Worm (Caenorhabditis elegans) whole organism, L1 larva: ENCODE data around the gene Y45F3A.5.

Experiments
- C34B4.2 ChIP-seq: sonication (generic microtip); optimal IDR thresholded peaks from 2 replicates; lab custom pipeline; 2017; ENCODE audit warnings: mild to moderate bottlenecking, missing genetic modification characterization, missing compliant biosample characterization
- ceh-8 ChIP-seq: fragments of 200-800 bp; sonication (Bioruptor generic); optimal IDR thresholded peaks from 2 replicates; lab custom pipeline; 2018; ENCODE audit warnings: mild to moderate bottlenecking, missing genetic modification characterization, moderate library complexity, missing compliant biosample characterization
- ceh-82 ChIP-seq, 3 experiments: fragments of 150-350 bp in 1 of 3; sonication (generic microtip) in 2 of 3; optimal IDR thresholded peaks; 2 replicates each; lab custom pipeline; 2014 to 2017; ENCODE audit warnings: missing biosample characterization in 3 of 3, missing genetic modification characterization in 3 of 3
- ceh-90 ChIP-seq: sonication (generic microtip); optimal IDR thresholded peaks from 2 replicates; lab custom pipeline; 2016; ENCODE audit warnings: missing genetic modification characterization, missing compliant biosample characterization
- dsc-1 ChIP-seq: sonication (generic microtip); optimal IDR thresholded peaks from 2 replicates; lab custom pipeline; 2016; ENCODE audit warnings: mild to moderate bottlenecking, missing genetic modification characterization, missing compliant biosample characterization
- efl-1 ChIP-seq, 4 experiments: fragments of 150-350 bp; optimal IDR thresholded peaks in 3 of 4; peaks in 1 of 4; 1 replicate in 1 of 4; 2 replicates in 3 of 4; lab custom pipeline; 2014; ENCODE audit warnings: missing biosample characterization in 2 of 4, missing genetic modification characterization in 2 of 4, missing genetic modification reagents in 2 of 4
- egl-13 ChIP-seq: sonication (generic microtip); optimal IDR thresholded peaks from 2 replicates; lab custom pipeline; 2016; ENCODE audit warnings: missing genotype, missing genetic modification reagents, missing genetic modification characterization, missing compliant biosample characterization
- elt-2 ChIP-seq: sonication (generic microtip); optimal IDR thresholded peaks from 2 replicates; lab custom pipeline; 2016; ENCODE audit warnings: missing genetic modification characterization, mild to moderate bottlenecking, inconsistent platforms, missing compliant biosample characterization, missing genetic modification reagents
- ets-5 ChIP-seq: fragments of 200-800 bp; sonication (Bioruptor generic); IDR thresholded peaks from 2 replicates; pipeline ENCODE4 v1.3.6; 2022; ENCODE audit warnings: missing genetic modification characterization, missing compliant biosample characterization
- fkh-10 ChIP-seq: sonication (generic microtip); optimal IDR thresholded peaks from 2 replicates; lab custom pipeline; 2017; ENCODE audit warnings: missing biosample characterization, missing genetic modification reagents, missing genetic modification characterization
- fkh-8 ChIP-seq: sonication (generic microtip); optimal IDR thresholded peaks from 2 replicates; lab custom pipeline; 2016; ENCODE audit warnings: mild to moderate bottlenecking, missing genetic modification characterization, missing compliant biosample characterization
- hlh-17 ChIP-seq: fragments of 200-800 bp; sonication (Bioruptor generic); optimal IDR thresholded peaks from 2 replicates; lab custom pipeline; 2018; ENCODE audit warnings: missing genetic modification characterization, mild to moderate bottlenecking, missing compliant biosample characterization, moderate library complexity, borderline replicate concordance
- hpl-2 ChIP-seq: fragments of 150-350 bp; optimal IDR thresholded peaks from 2 replicates; lab custom pipeline; 2014; ENCODE audit warnings: missing biosample characterization, missing genetic modification reagents, missing genetic modification characterization
- lin-14 ChIP-seq: fragments of 200-800 bp; sonication (Bioruptor generic); optimal IDR thresholded peaks from 2 replicates; lab custom pipeline; 2018; ENCODE audit warnings: mild to moderate bottlenecking, missing genetic modification characterization, moderate library complexity, missing compliant biosample characterization
- lin-35 ChIP-seq, 2 experiments: fragments of 150-350 bp; optimal IDR thresholded peaks; 2 replicates each; lab custom pipeline; 2014; ENCODE audit warnings: missing biosample characterization in 2 of 2, missing genetic modification characterization in 2 of 2, missing genetic modification reagents in 2 of 2
- lin-39 ChIP-seq: fragments of 150-350 bp; optimal IDR thresholded peaks from 2 replicates; lab custom pipeline; 2014; ENCODE audit warnings: missing biosample characterization, missing genetic modification reagents, missing genetic modification characterization
- lir-3 ChIP-seq: sonication (generic microtip); optimal IDR thresholded peaks from 2 replicates; lab custom pipeline; 2016; ENCODE audit warnings: mild to moderate bottlenecking, missing genetic modification characterization, moderate library complexity, missing compliant biosample characterization; ENCODE audit not compliant: poor library complexity
- lsy-2 ChIP-seq, 2 experiments: fragments of 150-350 bp; optimal IDR thresholded peaks; 2 replicates each; lab custom pipeline; 2014; ENCODE audit warnings: missing biosample characterization in 2 of 2, missing genetic modification characterization in 2 of 2
- mab-9 ChIP-seq: fragments of 200-800 bp; sonication (Bioruptor generic); IDR thresholded peaks from 2 replicates; pipeline ENCODE4 v1.3.6; 2022; ENCODE audit warnings: missing genetic modification reagents, missing genetic modification characterization, missing compliant biosample characterization
- mdl-1 ChIP-seq, 2 experiments: fragments of 150-350 bp; optimal IDR thresholded peaks; 2 replicates each; lab custom pipeline; 2014 to 2017; ENCODE audit warnings: missing biosample characterization in 2 of 2, missing genetic modification characterization in 2 of 2, inconsistent platforms in 1 of 2
- mep-1 ChIP-seq: fragments of 150-350 bp; optimal IDR thresholded peaks from 2 replicates; lab custom pipeline; 2014; ENCODE audit warnings: missing biosample characterization, missing genetic modification characterization
- nhr-237 ChIP-seq: fragments of 150-350 bp; optimal IDR thresholded peaks from 2 replicates; lab custom pipeline; 2014; ENCODE audit warnings: missing biosample characterization, missing genetic modification characterization
- nhr-47 ChIP-seq: sonication (generic microtip); optimal IDR thresholded peaks from 2 replicates; lab custom pipeline; 2016; ENCODE audit warnings: mild to moderate bottlenecking, missing genetic modification characterization, moderate library complexity, missing compliant biosample characterization
- nhr-71 ChIP-seq: sonication (generic microtip); optimal IDR thresholded peaks from 2 replicates; lab custom pipeline; 2016; ENCODE audit warnings: mild to moderate bottlenecking, missing genetic modification characterization, moderate library complexity, missing compliant biosample characterization
- nhr-84 ChIP-seq: sonication (generic microtip); optimal IDR thresholded peaks from 2 replicates; lab custom pipeline; 2017; ENCODE audit warnings: missing biosample characterization, missing genetic modification characterization
- nhr-85 ChIP-seq: sonication (generic microtip); peaks from one replicate; lab custom pipeline; 2016; ENCODE audit warnings: missing genetic modification characterization, inconsistent platforms, missing compliant biosample characterization
- nhr-90 ChIP-seq: sonication (generic microtip); optimal IDR thresholded peaks from 2 replicates; lab custom pipeline; 2016; ENCODE audit warnings: mild to moderate bottlenecking, missing genetic modification characterization, missing compliant biosample characterization; ENCODE audit not compliant: poor library complexity
- rnt-1 ChIP-seq: sonication (generic microtip); optimal IDR thresholded peaks from 2 replicates; lab custom pipeline; 2016; ENCODE audit warnings: mild to moderate bottlenecking, missing genetic modification characterization, moderate library complexity, missing compliant biosample characterization
- snpc-4 ChIP-seq: fragments of 150-350 bp; optimal IDR thresholded peaks from 2 replicates; lab custom pipeline; 2014; ENCODE audit warnings: missing biosample characterization, missing genetic modification characterization
- sptf-1 ChIP-seq: fragments of 150-350 bp; optimal IDR thresholded peaks from 2 replicates; lab custom pipeline; 2014; ENCODE audit warnings: missing biosample characterization, missing genetic modification characterization
- sup-37 ChIP-seq: fragments of 200-800 bp; sonication (Bioruptor generic); optimal IDR thresholded peaks from 2 replicates; lab custom pipeline; 2018; ENCODE audit warnings: mild to moderate bottlenecking, missing genetic modification characterization, missing compliant biosample characterization
- swsn-7 ChIP-seq: sonication (generic microtip); optimal IDR thresholded peaks from 2 replicates; lab custom pipeline; 2016; ENCODE audit warnings: missing genetic modification characterization, missing compliant biosample characterization
- unc-130 ChIP-seq: fragments of 150-350 bp; optimal IDR thresholded peaks from 2 replicates; lab custom pipeline; 2017; ENCODE audit warnings: missing biosample characterization, missing genetic modification characterization, inconsistent platforms
- unc-86 ChIP-seq: sonication (generic microtip); optimal IDR thresholded peaks from 2 replicates; lab custom pipeline; 2016; ENCODE audit warnings: missing genetic modification characterization, missing compliant biosample characterization
- unc-98 ChIP-seq: fragments of 200-800 bp; sonication (Bioruptor generic); IDR thresholded peaks from 2 replicates; pipeline ENCODE4 v1.3.6; 2022; ENCODE audit warnings: missing genetic modification characterization, missing compliant biosample characterization
- zip-4 ChIP-seq: fragments of 200-800 bp; sonication (Bioruptor generic); optimal IDR thresholded peaks from 2 replicates; lab custom pipeline; 2018; ENCODE audit warnings: mild to moderate bottlenecking, missing genetic modification characterization, moderate library complexity, missing compliant biosample characterization
- ztf-11 ChIP-seq, 2 experiments: sonication (generic microtip); optimal IDR thresholded peaks; 2 replicates each; lab custom pipeline; 2016 to 2017; ENCODE audit warnings: missing genetic modification characterization in 2 of 2, missing biosample characterization in 1 of 2, missing compliant biosample characterization in 1 of 2
- ztf-4 ChIP-seq: fragments of 150-350 bp; optimal IDR thresholded peaks from 2 replicates; lab custom pipeline; 2014; ENCODE audit warnings: missing biosample characterization, missing genetic modification characterization

Y45F3A.5 gene

DNA sequence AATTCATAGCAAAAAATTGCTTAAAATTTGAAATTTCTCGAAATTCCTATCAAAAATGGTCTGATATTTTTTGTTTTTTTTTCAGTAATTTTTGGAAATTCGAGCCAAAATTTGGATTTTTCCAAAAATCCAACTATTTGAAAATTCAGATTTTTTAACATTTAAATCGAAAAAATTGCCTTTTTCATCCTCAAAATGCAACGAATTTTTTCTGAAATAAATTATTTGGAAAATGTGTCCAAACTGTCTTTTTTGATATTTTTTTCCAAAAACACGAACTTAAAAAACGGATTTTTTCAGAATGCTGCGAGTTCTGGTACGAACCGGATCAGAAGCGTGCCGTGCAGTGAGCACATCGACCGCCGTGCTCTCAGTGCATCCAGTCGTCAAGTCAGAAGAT lies 29.0 kb upstream of the Y45F3A.5 start, which contains the start of gene mrpl-22:
TSS of gene mrpl-22 (plus strand) at position 301 of the 400 bp plus-strand sequence.
- TF ChIP-seq C34B4.2 (no peak), ceh-90 (tag; lab: Kevin White, UChicago) (no peak)

DNA sequence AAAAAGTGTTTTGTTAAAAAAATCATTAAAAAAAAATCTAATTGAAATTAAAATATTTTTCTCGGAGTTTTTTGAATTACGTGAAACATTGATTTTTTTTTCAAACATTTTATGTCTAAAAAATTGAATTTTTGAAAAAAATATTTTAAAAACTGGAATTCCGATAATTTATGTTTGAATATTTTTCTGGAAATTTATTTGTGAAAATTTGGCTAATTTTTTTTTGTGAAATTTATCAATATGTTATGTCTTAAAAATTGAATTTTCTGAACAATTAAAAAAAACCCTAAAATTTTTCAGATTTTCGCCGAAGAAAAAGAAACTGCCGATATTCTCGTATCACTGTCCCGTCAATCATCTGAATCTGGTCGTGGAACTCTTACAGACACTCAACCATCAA lies 26.2 kb upstream of the Y45F3A.5 start, which contains the start of gene Y39A1A.24:
TSS of gene Y39A1A.24 (plus strand) at position 301 of the 400 bp plus-strand sequence.
- TF ChIP-seq nhr-237 = no peak
- TF ChIP-seq mab-9 (GFP tag; lab: Robert Waterston, UW) = no peak
- TF ChIP-seq sup-37 (GFP tag; lab: Kevin White, UChicago) = no peak
- TF ChIP-seq sptf-1 (tag; lab: Kevin White, UChicago) = no peak

DNA sequence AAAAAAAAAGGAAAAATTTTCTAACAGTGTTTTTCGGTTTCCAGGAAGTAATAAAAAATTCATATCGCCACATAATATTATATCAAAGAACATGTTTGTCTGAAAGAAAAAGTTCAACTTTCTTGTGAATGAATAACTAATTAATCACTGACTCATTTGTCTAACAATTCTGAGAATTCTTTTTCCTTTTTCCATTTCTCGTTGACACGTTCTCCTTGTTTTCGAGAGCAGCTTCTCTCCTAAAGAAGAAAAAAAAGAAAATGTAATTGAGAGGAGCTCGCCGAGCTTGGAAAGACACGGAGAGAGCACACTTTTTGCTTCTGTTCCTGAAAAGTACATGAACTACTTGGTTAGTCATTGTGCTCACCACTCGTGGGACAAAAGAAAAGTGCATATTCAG lies 22.0 kb upstream of the Y45F3A.5 start:
- TF ChIP-seq nhr-90 (tag; lab: Kevin White, UChicago) (no peak), egl-13 (tag; lab: Kevin White, UChicago) (peak; percentile 13), nhr-47 (tag; lab: Kevin White, UChicago) (peak; percentile 36), fkh-10 (no peak), hpl-2 (GFP tag; lab: Kevin White, UChicago) (no peak), efl-1 (optimal IDR thresholded peaks at IDR 0.05; lab: Kevin White, UChicago) (no peak), efl-1 (GFP tag; optimal IDR thresholded peaks at IDR 0.05 in 1 of 2; lab: Kevin White, UChicago) (peak in 1 of 2 experiments; percentile 86), dsc-1 (peak; percentile 69), unc-86 (tag; lab: Kevin White, UChicago) (peak; percentile 51), zip-4 (no peak), ceh-82 (tag; optimal IDR thresholded peaks at IDR 0.05; lab: Kevin White, UChicago) (no peak), ceh-8 (GFP tag; lab: Kevin White, UChicago) (no peak), rnt-1 (tag; lab: Kevin White, UChicago) (no peak), nhr-85 (tag; lab: Kevin White, UChicago) (no peak), nhr-84 (tag; lab: Kevin White, UChicago) (no peak), nhr-71 (tag; lab: Kevin White, UChicago) (peak; percentile 41), ztf-4 (tag; lab: Kevin White, UChicago) (no peak), sup-37 (GFP tag; lab: Kevin White, UChicago) (no peak), fkh-8 (tag; lab: Kevin White, UChicago) (peak; percentile 54), mep-1 (tag; lab: Kevin White, UChicago) (no peak), elt-2 (tag; lab: Kevin White, UChicago) (no peak), lin-14 (GFP tag; lab: Kevin White, UChicago) (no peak), mdl-1 (tag; optimal IDR thresholded peaks at IDR 0.05; lab: Kevin White, UChicago) (no peak), lin-35 (GFP tag; optimal IDR thresholded peaks at IDR 0.05; lab: Kevin White, UChicago) (no peak), mab-9 (GFP tag; lab: Robert Waterston, UW) (no peak), hlh-17 (GFP tag; lab: Kevin White, UChicago) (no peak), ceh-90 (tag; lab: Kevin White, UChicago) (no peak), ztf-11 (tag; optimal IDR thresholded peaks at IDR 0.05; lab: Kevin White, UChicago) (no peak), lsy-2 (tag; optimal IDR thresholded peaks at IDR 0.05; lab: Kevin White, UChicago) (no peak), ets-5 (no peak), lir-3 (tag; lab: Kevin White, UChicago) (no peak), unc-130 (tag; lab: Kevin White, UChicago) (no peak), lin-39 (tag; lab: Kevin White, UChicago) (no peak), C34B4.2 (no peak)

DNA sequence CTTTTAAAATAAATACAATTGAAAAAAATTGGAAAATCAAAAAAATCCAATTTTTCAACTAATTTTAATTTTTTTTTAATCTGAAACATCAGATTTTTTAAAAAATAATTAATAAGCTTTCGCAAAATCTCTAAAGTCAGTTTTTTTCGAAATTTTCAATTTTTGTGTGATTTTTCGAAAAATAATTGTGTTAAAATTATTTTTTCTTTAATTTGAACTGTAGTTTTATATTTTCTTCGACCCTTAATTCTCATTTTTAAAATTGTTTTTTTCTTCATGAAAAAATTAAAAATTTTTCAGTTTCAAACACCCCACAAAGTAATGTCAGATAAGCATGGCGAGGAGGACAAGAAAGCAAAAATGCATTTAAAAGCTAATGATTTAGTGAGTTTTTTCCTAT lies 18.9 kb upstream of the Y45F3A.5 start, which contains the start of gene rabx-5:
TSS of gene rabx-5 (plus strand) at position 301 of the 400 bp plus-strand sequence.
- TF ChIP-seq nhr-85 (tag; lab: Kevin White, UChicago) (no peak), swsn-7 (tag; lab: Kevin White, UChicago) (no peak), snpc-4 (tag; lab: Kevin White, UChicago) (no peak), unc-86 (tag; lab: Kevin White, UChicago) (no peak), unc-98 (GFP tag; lab: Robert Waterston, UW) (no peak), nhr-237 (no peak), lsy-2 (tag; optimal IDR thresholded peaks at IDR 0.05; lab: Kevin White, UChicago) (no peak)
- TF ChIP-seq, all 84 proteins: peak for 0
